Worm (Caenorhabditis elegans) whole organism, L1 larva: ENCODE measurements around the gene ubc-1.
"Not testable (repeated sequence)": the region's sequence is repeated elsewhere in the genome, so short reads cannot be mapped to it uniquely, and the experiment has no call there.

Experiments
- C04F5.9 ChIP-seq: sonication (generic microtip); optimal IDR thresholded peaks from 2 replicates; lab custom pipeline; 2016; ENCODE audit warnings: missing genetic modification characterization, missing compliant biosample characterization
- C34B4.2 ChIP-seq: sonication (generic microtip); optimal IDR thresholded peaks from 2 replicates; lab custom pipeline; 2017; ENCODE audit warnings: mild to moderate bottlenecking, missing genetic modification characterization, missing compliant biosample characterization
- F16B12.6 ChIP-seq: fragments of 150-350 bp; optimal IDR thresholded peaks from 2 replicates; lab custom pipeline; 2014; ENCODE audit warnings: missing biosample characterization, missing genetic modification characterization
- aha-1 ChIP-seq: fragments of 150-350 bp; optimal IDR thresholded peaks from 2 replicates; lab custom pipeline; 2014; ENCODE audit warnings: missing biosample characterization, missing genetic modification characterization
- alr-1 ChIP-seq: fragments of 200-800 bp; sonication (Bioruptor generic); optimal IDR thresholded peaks from 2 replicates; lab custom pipeline; 2018; ENCODE audit warnings: borderline replicate concordance, mild to moderate bottlenecking, missing genetic modification characterization, missing compliant biosample characterization
- aly-2 ChIP-seq: fragments of 150-350 bp; optimal IDR thresholded peaks from 2 replicates; lab custom pipeline; 2014; ENCODE audit warnings: missing biosample characterization, missing genetic modification characterization
- ceh-8 ChIP-seq: fragments of 200-800 bp; sonication (Bioruptor generic); optimal IDR thresholded peaks from 2 replicates; lab custom pipeline; 2018; ENCODE audit warnings: mild to moderate bottlenecking, missing genetic modification characterization, moderate library complexity, missing compliant biosample characterization
- ceh-88 ChIP-seq: fragments of 200-800 bp; sonication (Bioruptor generic); IDR thresholded peaks from 2 replicates; pipeline ENCODE4 v1.3.6; 2022; ENCODE audit warnings: missing genetic modification characterization, missing compliant biosample characterization
- efl-1 ChIP-seq, 4 experiments: fragments of 150-350 bp; optimal IDR thresholded peaks in 3 of 4; peaks in 1 of 4; 1 replicate in 1 of 4; 2 replicates in 3 of 4; lab custom pipeline; 2014; ENCODE audit warnings: missing biosample characterization in 2 of 4, missing genetic modification characterization in 2 of 4, missing genetic modification reagents in 2 of 4
- elt-2 ChIP-seq: sonication (generic microtip); optimal IDR thresholded peaks from 2 replicates; lab custom pipeline; 2016; ENCODE audit warnings: missing genetic modification characterization, mild to moderate bottlenecking, inconsistent platforms, missing compliant biosample characterization, missing genetic modification reagents
- elt-3 ChIP-seq, 6 experiments: fragments of 150-350 bp in 1 of 6; sonication (generic microtip); optimal IDR thresholded peaks; 2 replicates each; lab custom pipeline; 2017 to 2018; ENCODE audit warnings: missing biosample characterization in 6 of 6, missing genetic modification characterization in 6 of 6, inconsistent platforms in 1 of 6
- ets-5 ChIP-seq: fragments of 200-800 bp; sonication (Bioruptor generic); IDR thresholded peaks from 2 replicates; pipeline ENCODE4 v1.3.6; 2022; ENCODE audit warnings: missing genetic modification characterization, missing compliant biosample characterization
- fkh-4 ChIP-seq: sonication (generic microtip); optimal IDR thresholded peaks from 2 replicates; lab custom pipeline; 2016; ENCODE audit warnings: missing compliant biosample characterization, missing genetic modification characterization, borderline replicate concordance
- fkh-8 ChIP-seq: sonication (generic microtip); optimal IDR thresholded peaks from 2 replicates; lab custom pipeline; 2016; ENCODE audit warnings: mild to moderate bottlenecking, missing genetic modification characterization, missing compliant biosample characterization
- hlh-17 ChIP-seq: fragments of 200-800 bp; sonication (Bioruptor generic); optimal IDR thresholded peaks from 2 replicates; lab custom pipeline; 2018; ENCODE audit warnings: missing genetic modification characterization, mild to moderate bottlenecking, missing compliant biosample characterization, moderate library complexity, borderline replicate concordance
- isw-1 ChIP-seq: fragments of 200-800 bp; sonication (Bioruptor generic); IDR thresholded peaks from 2 replicates; pipeline ENCODE4 v1.3.6; 2022; ENCODE audit warnings: missing genetic modification characterization, missing compliant biosample characterization
- jun-1 ChIP-seq: fragments of 150-350 bp; optimal IDR thresholded peaks from 2 replicates; lab custom pipeline; 2014; ENCODE audit warnings: missing biosample characterization, missing genetic modification reagents, missing genetic modification characterization
- lin-13 ChIP-seq: fragments of 150-350 bp; optimal IDR thresholded peaks from 2 replicates; lab custom pipeline; 2014; ENCODE audit warnings: missing biosample characterization, missing genetic modification reagents, missing genetic modification characterization
- lin-15B ChIP-seq: fragments of 150-350 bp; sonication (generic microtip); optimal IDR thresholded peaks from 3 replicates; lab custom pipeline; 2014; ENCODE audit warnings: missing biosample characterization, missing genetic modification characterization
- lin-35 ChIP-seq, 2 experiments: fragments of 150-350 bp; optimal IDR thresholded peaks; 2 replicates each; lab custom pipeline; 2014; ENCODE audit warnings: missing biosample characterization in 2 of 2, missing genetic modification characterization in 2 of 2, missing genetic modification reagents in 2 of 2
- lin-39 ChIP-seq: fragments of 150-350 bp; optimal IDR thresholded peaks from 2 replicates; lab custom pipeline; 2014; ENCODE audit warnings: missing biosample characterization, missing genetic modification reagents, missing genetic modification characterization
- lsy-2 ChIP-seq, 2 experiments: fragments of 150-350 bp; optimal IDR thresholded peaks; 2 replicates each; lab custom pipeline; 2014; ENCODE audit warnings: missing biosample characterization in 2 of 2, missing genetic modification characterization in 2 of 2
- mab-9 ChIP-seq: fragments of 200-800 bp; sonication (Bioruptor generic); IDR thresholded peaks from 2 replicates; pipeline ENCODE4 v1.3.6; 2022; ENCODE audit warnings: missing genetic modification reagents, missing genetic modification characterization, missing compliant biosample characterization
- mdl-1 ChIP-seq, 2 experiments: fragments of 150-350 bp; optimal IDR thresholded peaks; 2 replicates each; lab custom pipeline; 2014 to 2017; ENCODE audit warnings: missing biosample characterization in 2 of 2, missing genetic modification characterization in 2 of 2, inconsistent platforms in 1 of 2
- mef-2 ChIP-seq: fragments of 150-350 bp; optimal IDR thresholded peaks from 2 replicates; lab custom pipeline; 2014; ENCODE audit warnings: missing biosample characterization, missing genetic modification characterization
- nhr-12 ChIP-seq: sonication (generic microtip); optimal IDR thresholded peaks from 2 replicates; lab custom pipeline; 2017; ENCODE audit warnings: missing biosample characterization, missing genetic modification characterization
- nhr-20 ChIP-seq: sonication (generic microtip); optimal IDR thresholded peaks from 2 replicates; lab custom pipeline; 2016; ENCODE audit warnings: mild to moderate bottlenecking, missing genetic modification characterization, missing compliant biosample characterization
- nhr-237 ChIP-seq: fragments of 150-350 bp; optimal IDR thresholded peaks from 2 replicates; lab custom pipeline; 2014; ENCODE audit warnings: missing biosample characterization, missing genetic modification characterization
- nhr-28 ChIP-seq: fragments of 150-350 bp; optimal IDR thresholded peaks from 2 replicates; lab custom pipeline; 2014; ENCODE audit warnings: missing biosample characterization, missing genetic modification characterization
- nhr-47 ChIP-seq: sonication (generic microtip); optimal IDR thresholded peaks from 2 replicates; lab custom pipeline; 2016; ENCODE audit warnings: mild to moderate bottlenecking, missing genetic modification characterization, moderate library complexity, missing compliant biosample characterization
- nhr-71 ChIP-seq: sonication (generic microtip); optimal IDR thresholded peaks from 2 replicates; lab custom pipeline; 2016; ENCODE audit warnings: mild to moderate bottlenecking, missing genetic modification characterization, moderate library complexity, missing compliant biosample characterization
- nhr-77 ChIP-seq: fragments of 150-350 bp; optimal IDR thresholded peaks from 2 replicates; lab custom pipeline; 2014; ENCODE audit warnings: missing biosample characterization, missing genetic modification characterization
- nhr-84 ChIP-seq: sonication (generic microtip); optimal IDR thresholded peaks from 2 replicates; lab custom pipeline; 2017; ENCODE audit warnings: missing biosample characterization, missing genetic modification characterization
- nhr-90 ChIP-seq: sonication (generic microtip); optimal IDR thresholded peaks from 2 replicates; lab custom pipeline; 2016; ENCODE audit warnings: mild to moderate bottlenecking, missing genetic modification characterization, missing compliant biosample characterization; ENCODE audit not compliant: poor library complexity
- pax-3 ChIP-seq: fragments of 200-800 bp; sonication (Bioruptor generic); optimal IDR thresholded peaks from 2 replicates; lab custom pipeline; 2018; ENCODE audit warnings: mild to moderate bottlenecking, missing genetic modification characterization, moderate library complexity, missing compliant biosample characterization
- snu-23 ChIP-seq: sonication (generic microtip); optimal IDR thresholded peaks from 2 replicates; lab custom pipeline; 2016; ENCODE audit warnings: missing genetic modification characterization, missing compliant biosample characterization
- sup-37 ChIP-seq: fragments of 200-800 bp; sonication (Bioruptor generic); optimal IDR thresholded peaks from 2 replicates; lab custom pipeline; 2018; ENCODE audit warnings: mild to moderate bottlenecking, missing genetic modification characterization, missing compliant biosample characterization
- swsn-7 ChIP-seq: sonication (generic microtip); optimal IDR thresholded peaks from 2 replicates; lab custom pipeline; 2016; ENCODE audit warnings: missing genetic modification characterization, missing compliant biosample characterization
- tlp-1 ChIP-seq: fragments of 150-350 bp; optimal IDR thresholded peaks from 2 replicates; lab custom pipeline; 2014; ENCODE audit warnings: missing biosample characterization, missing genetic modification characterization
- unc-130 ChIP-seq: fragments of 150-350 bp; optimal IDR thresholded peaks from 2 replicates; lab custom pipeline; 2017; ENCODE audit warnings: missing biosample characterization, missing genetic modification characterization, inconsistent platforms
- unc-30 ChIP-seq: sonication (generic microtip); optimal IDR thresholded peaks from 2 replicates; lab custom pipeline; 2017; ENCODE audit warnings: missing biosample characterization, missing genetic modification characterization
- unc-98 ChIP-seq: fragments of 200-800 bp; sonication (Bioruptor generic); IDR thresholded peaks from 2 replicates; pipeline ENCODE4 v1.3.6; 2022; ENCODE audit warnings: missing genetic modification characterization, missing compliant biosample characterization
- zag-1 ChIP-seq: fragments of 150-350 bp; optimal IDR thresholded peaks from 2 replicates; lab custom pipeline; 2014; ENCODE audit warnings: missing biosample characterization, missing genetic modification characterization
- ztf-4 ChIP-seq: fragments of 150-350 bp; optimal IDR thresholded peaks from 2 replicates; lab custom pipeline; 2014; ENCODE audit warnings: missing biosample characterization, missing genetic modification characterization

ubc-1 gene

ce11 chrIV:4140265-4140664, 37.4 kb downstream of the ubc-1 start, which contains the start of gene F49F1.18:
Gene F49F1.18 (minus strand): TSS chrIV:4140365.
- no peak for TF ChIP-seq pax-3 (tag; lab: Kevin White, UChicago)
- TF ChIP-seq lsy-2 (tag; optimal IDR thresholded peaks at IDR 0.05; lab: Kevin White, UChicago), result no peak
- TF ChIP-seq nhr-77 (tag; lab: Kevin White, UChicago), result no peak
- TF ChIP-seq isw-1 (GFP tag; lab: Robert Waterston, UW), result no peak
- no peak for TF ChIP-seq lin-13 (GFP tag; lab: Kevin White, UChicago)

ce11 chrIV:4141311-4141710, 38.5 kb downstream of the ubc-1 start, which contains the start of gene F49F1.11:
Gene F49F1.11 (minus strand): TSS chrIV:4141411.
- TF ChIP-seq elt-3 (tag; optimal IDR thresholded peaks at IDR 0.05; lab: Kevin White, UChicago), result no peak
- no peak for TF ChIP-seq aly-2 (tag; lab: Kevin White, UChicago)
- no peak for TF ChIP-seq nhr-20 (tag; lab: Kevin White, UChicago)
- no peak for TF ChIP-seq C34B4.2 (tag; lab: Kevin White, UChicago)
- TF ChIP-seq tlp-1 (tag; lab: Kevin White, UChicago), result no peak
- no peak for TF ChIP-seq aha-1 (tag; lab: Kevin White, UChicago)
- TF ChIP-seq lin-15B (tag; lab: Kevin White, UChicago), result no peak
- no peak for TF ChIP-seq nhr-47 (tag; lab: Kevin White, UChicago)
- TF ChIP-seq lin-35 (GFP tag; optimal IDR thresholded peaks at IDR 0.05; lab: Kevin White, UChicago), result no peak
- no peak for TF ChIP-seq snu-23 (GFP tag; lab: Kevin White, UChicago)
- TF ChIP-seq nhr-12 (tag; lab: Kevin White, UChicago), result no peak
- no peak for TF ChIP-seq hlh-17 (GFP tag; lab: Kevin White, UChicago)
- TF ChIP-seq fkh-8, result no peak

- not testable (repeated sequence) for TF ChIP-seq lin-13 (GFP tag; lab: Kevin White, UChicago); nhr-28; C04F5.9 (tag; lab: Kevin White, UChicago)
Observed at ce11 chrIV:4142986-4143385, 40.2 kb downstream of the ubc-1 start, which contains the start of gene F49F1.12. Gene F49F1.12 (minus strand): TSS chrIV:4143086.

ce11 chrIV:4144784-4145183, 42.0 kb downstream of the ubc-1 start, which contains the start of gene R07C12.3:
Gene R07C12.3 (plus strand): TSS chrIV:4145084.
- TF ChIP-seq swsn-7 (tag; lab: Kevin White, UChicago), result no peak
- TF ChIP-seq isw-1 (GFP tag; lab: Robert Waterston, UW), result no peak
- no peak for TF ChIP-seq ceh-88
- no peak for TF ChIP-seq unc-130 (tag; lab: Kevin White, UChicago)
- no peak for TF ChIP-seq sup-37 (GFP tag; lab: Kevin White, UChicago)
- TF ChIP-seq fkh-4, result no peak
- no peak for TF ChIP-seq C34B4.2 (tag; lab: Kevin White, UChicago)
- TF ChIP-seq mdl-1 (tag; optimal IDR thresholded peaks at IDR 0.05; lab: Kevin White, UChicago), result no peak
- TF ChIP-seq mab-9 (GFP tag; lab: Robert Waterston, UW), result no peak
- TF ChIP-seq alr-1 (tag; lab: Kevin White, UChicago), result no peak
- no peak for TF ChIP-seq ztf-4
- TF ChIP-seq unc-98 (GFP tag; lab: Robert Waterston, UW), result no peak
- TF ChIP-seq nhr-47 (tag; lab: Kevin White, UChicago), result no peak
- no peak for TF ChIP-seq lin-39 (tag; lab: Kevin White, UChicago)
- no peak for TF ChIP-seq mef-2 (tag; lab: Kevin White, UChicago)

- TF ChIP-seq ets-5 (no peak), snu-23 (GFP tag; lab: Kevin White, UChicago) (no peak), lin-13 (GFP tag; lab: Kevin White, UChicago) (no peak), nhr-237 (tag; lab: Kevin White, UChicago) (no peak), lin-15B (tag; lab: Kevin White, UChicago) (no peak), unc-30 (no peak), nhr-90 (tag; lab: Kevin White, UChicago) (peak; percentile 1), elt-2 (tag; lab: Kevin White, UChicago) (peak; percentile 92), efl-1 (optimal IDR thresholded peaks at IDR 0.05; lab: Kevin White, UChicago) (no peak), efl-1 (GFP tag; optimal IDR thresholded peaks at IDR 0.05 in 1 of 2; lab: Kevin White, UChicago) (peak in 1 of 2 experiments; percentile 38), zag-1 (no peak), nhr-84 (tag; lab: Kevin White, UChicago) (no peak), nhr-12 (tag; lab: Kevin White, UChicago) (no peak), nhr-71 (tag; lab: Kevin White, UChicago) (no peak), unc-98 (GFP tag; lab: Robert Waterston, UW) (no peak), jun-1 (tag; lab: Kevin White, UChicago) (peak; percentile 34), ceh-8 (GFP tag; lab: Kevin White, UChicago) (no peak), C04F5.9 (tag; lab: Kevin White, UChicago) (no peak), nhr-28 (no peak), F16B12.6 (tag; lab: Kevin White, UChicago) (no peak), nhr-47 (tag; lab: Kevin White, UChicago) (no peak)
Observed at ce11 chrIV:4147891-4148290, 45.1 kb downstream of the ubc-1 start.
